Worm (Caenorhabditis elegans) whole organism, young adult: ENCODE data around the gene tin-9.2.
A peak's percentile ranks its signal among the peaks of the same experiment; 100 is the strongest.

ENCODE experiments used
- C06A6.2 ChIP-seq: fragments of 200-800 bp; sonication (Bioruptor generic); conservative IDR thresholded peaks from 2 replicates; pipeline ENCODE4 v1.3.6; 2022; ENCODE audit warnings: missing genetic modification characterization, missing compliant biosample characterization
- F10E7.11 ChIP-seq: sonication (generic microtip); optimal IDR thresholded peaks from 2 replicates; lab custom pipeline; 2017; ENCODE audit warnings: mild to moderate bottlenecking, missing genetic modification characterization, moderate library complexity, missing compliant biosample characterization
- F22D6.2 ChIP-seq: sonication (generic microtip); optimal IDR thresholded peaks from 2 replicates; lab custom pipeline; 2016; ENCODE audit warnings: mild to moderate bottlenecking, missing genetic modification characterization, missing compliant biosample characterization
- F37B4.10 ChIP-seq: fragments of 200-800 bp; sonication (Bioruptor generic); IDR thresholded peaks from 2 replicates; pipeline ENCODE4 v1.3.6; 2022; ENCODE audit warnings: missing genetic modification characterization, missing compliant biosample characterization
- F39B2.1 ChIP-seq: fragments of 200-800 bp; sonication (Bioruptor generic); IDR thresholded peaks from 2 replicates; pipeline ENCODE4 v1.3.6; 2022; ENCODE audit warnings: missing genetic modification reagents, missing genetic modification characterization, missing compliant biosample characterization
- F49E8.2 ChIP-seq: sonication (generic microtip); optimal IDR thresholded peaks from 3 replicates; lab custom pipeline; 2017; ENCODE audit warnings: missing genetic modification characterization, mild to moderate bottlenecking, missing compliant biosample characterization, antibody characterized with exemption, moderate library complexity; ENCODE audit not compliant: insufficient read depth
- F52B5.7 ChIP-seq: sonication (generic microtip); optimal IDR thresholded peaks from 2 replicates; lab custom pipeline; 2016; ENCODE audit warnings: mild to moderate bottlenecking, missing genetic modification characterization, missing compliant biosample characterization
- Y53F4B.3 ChIP-seq: fragments of 200-800 bp; sonication (Bioruptor generic); IDR thresholded peaks from 2 replicates; pipeline ENCODE4 v1.3.6; 2022; ENCODE audit warnings: missing genetic modification reagents, missing genetic modification characterization, missing compliant biosample characterization
- Y53G8AR.9 ChIP-seq: fragments of 200-800 bp; sonication (Bioruptor generic); conservative IDR thresholded peaks from 2 replicates; pipeline ENCODE4 v1.3.6; 2022; ENCODE audit warnings: missing genetic modification reagents, missing genetic modification characterization, missing compliant biosample characterization
- aptf-2 ChIP-seq: fragments of 200-800 bp; sonication (Bioruptor generic); conservative IDR thresholded peaks from 2 replicates; pipeline ENCODE4 v1.3.6; 2022; ENCODE audit warnings: missing genetic modification reagents, missing genetic modification characterization, missing compliant biosample characterization
- cebp-2 ChIP-seq: fragments of 200-800 bp; sonication (Bioruptor generic); IDR thresholded peaks from 2 replicates; pipeline ENCODE4 v1.3.6; 2022; ENCODE audit warnings: missing genetic modification characterization, missing compliant biosample characterization
- ceh-27 ChIP-seq: fragments of 200-800 bp; sonication (Bioruptor generic); optimal IDR thresholded peaks from 2 replicates; lab custom pipeline; 2018; ENCODE audit warnings: mild to moderate bottlenecking, missing genetic modification characterization, moderate library complexity, missing compliant biosample characterization
- ceh-40 ChIP-seq: fragments of 200-800 bp; sonication (Bioruptor generic); IDR thresholded peaks from 2 replicates; pipeline ENCODE4 v1.3.6; 2022; ENCODE audit warnings: missing genetic modification characterization, missing compliant biosample characterization
- die-1 ChIP-seq: sonication (generic microtip); optimal IDR thresholded peaks from 2 replicates; lab custom pipeline; 2016; ENCODE audit warnings: missing genotype, mild to moderate bottlenecking, missing genetic modification characterization, missing compliant biosample characterization
- dox-1 ChIP-seq: fragments of 200-800 bp; sonication (Bioruptor generic); IDR thresholded peaks from 2 replicates; pipeline ENCODE4 v1.3.6; 2022; ENCODE audit warnings: missing genetic modification reagents, missing genetic modification characterization, missing compliant biosample characterization
- dpff-1 ChIP-seq: sonication (generic microtip); optimal IDR thresholded peaks from 2 replicates; lab custom pipeline; 2017; ENCODE audit warnings: mild to moderate bottlenecking, missing genetic modification characterization, missing compliant biosample characterization
- egl-44 ChIP-seq: fragments of 200-800 bp; sonication (Bioruptor generic); IDR thresholded peaks from 2 replicates; pipeline ENCODE4 v1.3.6; 2022; ENCODE audit warnings: missing genetic modification reagents, missing genetic modification characterization, missing compliant biosample characterization
- egrh-3 ChIP-seq: fragments of 200-800 bp; sonication (Bioruptor generic); IDR thresholded peaks from 2 replicates; pipeline ENCODE4 v1.3.6; 2022; ENCODE audit warnings: missing genetic modification reagents, missing genetic modification characterization, missing compliant biosample characterization
- ekl-4 ChIP-seq: fragments of 200-800 bp; sonication (Bioruptor generic); IDR thresholded peaks from 2 replicates; pipeline ENCODE4 v1.3.6; 2022; ENCODE audit warnings: missing genetic modification reagents, missing genetic modification characterization, missing compliant biosample characterization
- fkh-3 ChIP-seq: sonication (generic microtip); optimal IDR thresholded peaks from 2 replicates; lab custom pipeline; 2016; ENCODE audit warnings: mild to moderate bottlenecking, missing genetic modification characterization, missing compliant biosample characterization
- gei-17 ChIP-seq: fragments of 200-800 bp; sonication (Bioruptor generic); optimal IDR thresholded peaks from 2 replicates; lab custom pipeline; 2018; ENCODE audit warnings: mild to moderate bottlenecking, missing genetic modification characterization, missing compliant biosample characterization
- hmg-20 ChIP-seq: fragments of 200-800 bp; sonication (Bioruptor generic); IDR thresholded peaks from 2 replicates; pipeline ENCODE4 v1.3.6; 2022; ENCODE audit warnings: missing genetic modification reagents, missing genetic modification characterization, missing compliant biosample characterization
- let-526 ChIP-seq: fragments of 200-800 bp; sonication (Bioruptor generic); IDR thresholded peaks from 2 replicates; pipeline ENCODE4 v1.3.6; 2022; ENCODE audit warnings: missing genetic modification reagents, missing genetic modification characterization, missing compliant biosample characterization
- lin-54 ChIP-seq: fragments of 200-800 bp; sonication (Bioruptor generic); optimal IDR thresholded peaks from 2 replicates; lab custom pipeline; 2018; ENCODE audit warnings: mild to moderate bottlenecking, missing genetic modification characterization, missing compliant biosample characterization
- nfyb-1 ChIP-seq: fragments of 200-800 bp; sonication (Bioruptor generic); IDR thresholded peaks from 2 replicates; pipeline ENCODE4 v1.3.6; 2022; ENCODE audit warnings: missing genetic modification reagents, missing genetic modification characterization, missing compliant biosample characterization
- nhr-120 ChIP-seq: fragments of 200-800 bp; sonication (Bioruptor generic); IDR thresholded peaks from 2 replicates; pipeline ENCODE4 v1.3.6; 2022; ENCODE audit warnings: missing genetic modification characterization, missing compliant biosample characterization
- nhr-179 ChIP-seq: sonication (generic microtip); optimal IDR thresholded peaks from 2 replicates; lab custom pipeline; 2016; ENCODE audit warnings: mild to moderate bottlenecking, missing genetic modification characterization, missing compliant biosample characterization
- nhr-80 ChIP-seq: sonication (generic microtip); optimal IDR thresholded peaks from 2 replicates; lab custom pipeline; 2016; ENCODE audit warnings: missing genetic modification characterization, missing compliant biosample characterization
- pha-4 ChIP-seq: fragments of 150-350 bp; sonication (generic microtip); optimal IDR thresholded peaks from 2 replicates; lab custom pipeline; 2014; ENCODE audit warnings: missing biosample characterization, missing genetic modification reagents, missing genetic modification characterization
- snpc-1.1 ChIP-seq: sonication (generic microtip); optimal IDR thresholded peaks from 2 replicates; lab custom pipeline; 2017; ENCODE audit warnings: missing genetic modification characterization, mild to moderate bottlenecking, missing compliant biosample characterization, antibody characterized with exemption, moderate library complexity, missing genotype, missing genetic modification reagents; ENCODE audit not compliant: insufficient read depth
- snpc-1.3 ChIP-seq: sonication (generic microtip); optimal IDR thresholded peaks from 2 replicates; lab custom pipeline; 2017; ENCODE audit warnings: missing genetic modification characterization, mild to moderate bottlenecking, missing compliant biosample characterization, antibody characterized with exemption, moderate library complexity, missing genotype, missing genetic modification reagents; ENCODE audit not compliant: insufficient read depth
- somi-1 ChIP-seq: fragments of 200-800 bp; sonication (Bioruptor generic); optimal IDR thresholded peaks from 2 replicates; lab custom pipeline; 2018; ENCODE audit warnings: mild to moderate bottlenecking, missing genetic modification characterization, missing compliant biosample characterization
- tbx-9 ChIP-seq: sonication (generic microtip); optimal IDR thresholded peaks from 2 replicates; lab custom pipeline; 2016; ENCODE audit warnings: borderline replicate concordance, missing genetic modification characterization, inconsistent platforms, missing compliant biosample characterization
- unc-62 ChIP-seq: fragments of 150-350 bp; optimal IDR thresholded peaks from 2 replicates; lab custom pipeline; 2014; ENCODE audit warnings: missing biosample characterization, missing genetic modification reagents, missing genetic modification characterization
- zfh-2 ChIP-seq: fragments of 200-800 bp; sonication (Bioruptor generic); conservative IDR thresholded peaks from 2 replicates; pipeline ENCODE4 v1.3.6; 2022; ENCODE audit warnings: missing genetic modification reagents, missing genetic modification characterization, missing compliant biosample characterization
- ztf-18 ChIP-seq: sonication (generic microtip); optimal IDR thresholded peaks from 2 replicates; lab custom pipeline; 2016; ENCODE audit warnings: missing genotype, mild to moderate bottlenecking, missing genetic modification characterization, missing compliant biosample characterization
- ztf-6 ChIP-seq: fragments of 200-800 bp; sonication (Bioruptor generic); IDR thresholded peaks from 2 replicates; pipeline ENCODE4 v1.3.6; 2022; ENCODE audit warnings: missing genetic modification reagents, missing genetic modification characterization, missing compliant biosample characterization

Gene tin-9.2

DNA sequence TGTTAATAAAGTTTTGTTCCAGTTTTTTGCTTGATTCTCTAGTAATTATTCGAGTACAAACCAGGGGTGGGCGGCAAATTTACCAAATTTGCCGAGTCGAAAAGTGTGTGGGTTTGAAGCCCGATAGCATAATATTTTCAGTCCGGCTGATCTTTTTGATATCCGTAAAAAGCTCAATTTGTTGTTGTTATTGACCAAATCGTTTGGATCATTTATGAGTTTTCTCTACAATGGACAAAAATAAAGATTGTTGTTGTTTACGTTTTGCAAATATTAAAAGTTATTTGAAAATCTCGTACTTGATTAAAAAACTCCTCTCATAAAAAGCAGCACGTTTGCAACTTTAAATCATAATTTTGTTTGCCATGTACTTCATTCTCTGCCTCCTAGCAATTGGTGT is 42.8 kb upstream of the tin-9.2 start, which contains the start of gene scl-1:
scl-1 (plus strand) TSS at position 301 of the 400 bp plus-strand sequence.
- no peak for TF ChIP-seq nfyb-1 (GFP tag; lab: Robert Waterston, UW)
- TF ChIP-seq ztf-18 = no peak
- TF ChIP-seq dpff-1 (tag; lab: Kevin White, UChicago) = no peak
- no peak for TF ChIP-seq egrh-3
- TF ChIP-seq hmg-20 (GFP tag; lab: Robert Waterston, UW) = no peak
- no peak for TF ChIP-seq unc-62 (GFP tag; lab: Kevin White, UChicago)
- no peak for TF ChIP-seq ekl-4
- TF ChIP-seq F10E7.11 = no peak

DNA sequence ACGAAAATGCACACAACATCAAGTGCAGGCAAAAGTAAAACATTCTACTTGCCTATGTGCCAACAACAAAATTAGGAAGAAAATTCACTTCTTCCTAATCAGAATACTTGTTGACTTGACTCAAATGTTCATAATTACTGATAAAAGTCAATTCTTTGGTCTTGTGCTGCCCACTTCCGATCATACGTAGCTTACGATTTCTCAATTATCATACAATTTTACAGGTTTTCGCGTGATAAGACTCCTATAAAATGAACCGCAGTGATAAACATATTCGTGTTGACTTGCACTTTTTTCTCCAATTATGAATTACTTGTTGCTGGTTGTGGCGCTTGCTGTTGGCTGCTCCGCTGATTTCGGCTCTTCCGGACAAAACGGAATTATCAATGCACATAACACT is 41.4 kb upstream of the tin-9.2 start, which contains the start of gene scl-2:
scl-2 (plus strand) TSS at position 293 of the 400 bp plus-strand sequence.
- TF ChIP-seq dox-1 (GFP tag; lab: Robert Waterston, UW) (peak; percentile 15; the same call in 1 of the 2 replicates), pha-4 (tag; lab: Kevin White, UChicago) (peak; percentile 74), nhr-80 (peak; percentile 80), F39B2.1 (GFP tag; lab: Robert Waterston, UW) (no peak)
- TF ChIP-seq, all 124 proteins: peak for 3

DNA sequence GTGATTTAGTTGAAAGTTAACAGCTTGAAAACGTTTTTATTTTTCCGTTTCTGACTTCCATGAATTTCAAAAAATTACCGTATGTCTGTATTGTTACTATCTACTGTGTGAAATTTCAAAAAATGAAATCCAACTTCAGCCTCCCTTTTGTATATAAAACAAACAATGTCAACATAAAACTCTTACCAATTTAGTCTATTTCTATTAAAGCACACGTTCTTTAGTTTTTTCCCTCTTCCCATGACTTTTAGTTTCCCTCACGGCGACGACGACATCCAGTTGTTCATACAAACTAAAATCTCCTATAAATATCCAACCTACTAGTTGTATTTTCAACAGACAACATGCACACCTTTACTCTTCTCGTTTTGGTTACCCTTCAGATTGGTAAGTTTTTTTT is 39.5 kb upstream of the tin-9.2 start, which contains the start of gene scl-3:
scl-3 (plus strand) TSS at position 301 of the 400 bp plus-strand sequence.
- TF ChIP-seq ceh-27 (GFP tag; lab: Kevin White, UChicago) (no peak), F49E8.2 (tag; lab: Kevin White, UChicago) (no peak), fkh-3 (no peak), nhr-120 (no peak), Y53F4B.3 (GFP tag; lab: Robert Waterston, UW) (no peak), let-526 (GFP tag; lab: Robert Waterston, UW) (no peak)

DNA sequence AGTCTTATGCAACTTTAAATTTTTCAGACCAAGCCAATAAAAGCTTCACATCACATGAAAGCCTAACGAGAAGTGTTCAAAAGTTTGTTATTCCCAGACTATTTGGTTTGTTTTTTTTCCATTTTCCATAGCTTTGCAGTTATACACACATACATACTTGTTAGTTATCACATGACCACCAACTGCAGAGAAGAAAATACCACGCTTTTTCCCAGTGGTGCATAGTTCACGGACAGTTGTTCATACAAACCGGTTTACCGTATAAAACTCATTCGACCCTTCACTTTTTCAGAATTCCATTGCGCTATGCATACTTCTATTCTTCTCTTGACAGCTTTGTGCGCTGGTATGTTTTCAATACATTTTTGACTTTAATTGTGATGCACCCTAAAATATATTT is 35.1 kb upstream of the tin-9.2 start, which contains the start of gene scl-5:
scl-5 (plus strand) TSS at position 301 of the 400 bp plus-strand sequence.
- TF ChIP-seq egl-44 (GFP tag; lab: Robert Waterston, UW) (no peak), Y53G8AR.9 (no peak), nhr-120 (no peak), F37B4.10 (GFP tag; lab: Robert Waterston, UW) (no peak), C06A6.2 (GFP tag; lab: Robert Waterston, UW) (no peak), ceh-27 (GFP tag; lab: Kevin White, UChicago) (no peak), pha-4 (tag; lab: Kevin White, UChicago) (no peak), F52B5.7 (tag; lab: Kevin White, UChicago) (no peak), aptf-2 (no peak), F39B2.1 (GFP tag; lab: Robert Waterston, UW) (no peak), hmg-20 (GFP tag; lab: Robert Waterston, UW) (no peak), ceh-40 (GFP tag; lab: Robert Waterston, UW) (no peak), snpc-1.1 (no peak), gei-17 (GFP tag; lab: Kevin White, UChicago) (no peak), tbx-9 (tag; lab: Kevin White, UChicago) (no peak), snpc-1.3 (tag; lab: Kevin White, UChicago) (no peak), ztf-6 (GFP tag; lab: Robert Waterston, UW) (no peak), F22D6.2 (tag; lab: Kevin White, UChicago) (no peak)

DNA sequence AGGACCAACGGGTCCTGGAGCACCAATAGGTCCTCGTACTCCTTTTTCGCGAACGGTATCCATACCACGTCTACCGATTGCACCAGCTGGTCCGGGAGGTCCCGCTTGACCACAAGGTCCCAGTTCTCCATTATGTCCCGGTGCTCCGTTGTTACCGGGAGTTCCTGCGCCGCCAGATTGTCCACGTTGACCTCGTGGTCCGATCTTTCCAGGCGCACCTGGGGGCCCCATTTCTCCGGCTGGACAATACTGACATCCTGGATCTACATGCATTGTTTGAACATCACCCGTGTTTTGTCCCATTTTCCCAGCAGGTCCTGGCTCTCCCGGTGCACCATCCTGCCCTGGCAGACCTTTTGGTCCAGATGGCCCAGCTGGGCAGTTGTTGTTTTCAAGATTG is 32.8 kb upstream of the tin-9.2 start:
- TF ChIP-seq lin-54 (GFP tag; lab: Kevin White, UChicago) = no peak
- no peak for TF ChIP-seq hmg-20 (GFP tag; lab: Robert Waterston, UW)
- TF ChIP-seq let-526 (GFP tag; lab: Robert Waterston, UW) = no peak
- no peak for TF ChIP-seq die-1 (tag; lab: Kevin White, UChicago)
- TF ChIP-seq zfh-2 (GFP tag; lab: Robert Waterston, UW) = peak; percentile 63
- no peak for TF ChIP-seq aptf-2
- no peak for TF ChIP-seq somi-1 (GFP tag; lab: Kevin White, UChicago)
- peak; percentile 81; the same call in 1 of the 2 replicates for TF ChIP-seq cebp-2
- TF ChIP-seq nhr-179 (tag; lab: Kevin White, UChicago) = no peak
- no peak for TF ChIP-seq F22D6.2 (tag; lab: Kevin White, UChicago)
- TF ChIP-seq ekl-4 = no peak
